Fruit fly (Drosophila melanogaster): ENCODE results near the gene mbf1.

Gene mbf1

dm6 chr3L:16626199-16626598, 52.0 kb downstream of the mbf1 start:
- TF ChIP-seq CTCF (optimal IDR thresholded peaks at IDR 0.05) (no peak), CG8478 (optimal IDR thresholded peaks at IDR 0.05) (no peak)
